Worm (Caenorhabditis elegans): Measurements from ENCODE around the gene mtrr-1.

ce11 chrII:9277153-9277552 lies 8.6 kb upstream of the mtrr-1 start:
- TF ChIP-seq flt-1 (GFP tag; IDR thresholded peaks at IDR 0.05) = no peak
- TF ChIP-seq klf-2 (GFP tag; conservative IDR thresholded peaks at IDR 0.05) = no peak
- TF ChIP-seq tab-1 (GFP tag; IDR thresholded peaks at IDR 0.05) = no peak
- no peak for TF ChIP-seq cog-1 (tag; optimal IDR thresholded peaks at IDR 0.05)
- no peak for TF ChIP-seq ztf-29 (GFP tag; IDR thresholded peaks at IDR 0.05)
- TF ChIP-seq T22C8.4 (GFP tag; IDR thresholded peaks at IDR 0.05) = no peak
- no peak for TF ChIP-seq med-1 (GFP tag; optimal IDR thresholded peaks at IDR 0.05; ENCODE audit: insufficient read depth)
